Fruit fly (Drosophila melanogaster): ENCODE results near the gene CREG.

CREG gene

DNA sequence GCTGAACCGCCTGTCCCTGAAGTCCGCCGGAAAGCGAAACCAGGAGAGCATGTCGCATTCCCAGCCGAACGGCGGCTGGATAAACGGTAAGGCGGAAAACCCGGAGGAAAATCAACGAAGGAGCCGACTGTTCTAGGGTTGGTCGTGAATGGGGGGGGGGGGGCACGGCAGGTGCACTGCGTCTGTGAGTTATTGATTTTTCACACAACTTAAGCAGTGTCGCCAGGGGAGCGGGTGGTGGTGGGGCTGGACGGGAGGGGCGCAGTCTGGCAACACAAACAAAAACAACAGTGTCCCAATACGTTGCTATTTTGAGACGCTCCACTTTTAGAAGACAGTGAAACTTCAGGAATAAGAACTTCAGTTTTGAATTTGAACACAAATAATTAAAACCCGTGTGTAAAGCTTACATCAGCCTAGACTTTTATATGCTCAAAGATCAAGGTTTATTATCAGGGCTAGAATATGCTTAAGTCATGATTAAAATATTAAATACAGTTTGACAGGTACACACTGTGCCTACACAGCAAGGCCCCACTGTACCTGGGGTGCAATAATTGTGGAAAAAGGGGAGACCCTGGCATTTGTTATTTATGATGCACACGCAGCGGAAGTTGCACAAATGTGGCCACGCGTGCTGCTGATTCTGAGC, 8.1 kb downstream of the CREG start (continued):
- TF ChIP-seq Usf (GFP tag; optimal IDR thresholded peaks at IDR 0.05) (peak; percentile 18), dmrt11E (tag; optimal IDR thresholded peaks at IDR 0.05) (peak; percentile 67), fu2 (GFP tag; optimal IDR thresholded peaks at IDR 0.05) (no peak), CG4617 (GFP tag; optimal IDR thresholded peaks at IDR 0.05; ENCODE audit: borderline replicate concordance) (peak; percentile 2), HLH54F (GFP tag; optimal IDR thresholded peaks at IDR 0.05) (peak; percentile 21), CG10267 (tag; optimal IDR thresholded peaks at IDR 0.05) (peak; percentile 34), CG10543 (GFP tag; optimal IDR thresholded peaks at IDR 0.05) (no peak), CG17328 (GFP tag; IDR thresholded peaks at IDR 0.05) (peak; percentile 84), wdn (GFP tag; IDR thresholded peaks at IDR 0.05) (peak; percentile 27; the same call in 1 of the 2 replicates), CG2889 (GFP tag; IDR thresholded peaks at IDR 0.05) (peak; percentile 61; the same call in 2 of the 3 replicates), BtbVII (GFP tag; optimal IDR thresholded peaks at IDR 0.05) (peak; percentile 42), Dip3 (GFP tag; optimal IDR thresholded peaks at IDR 0.05) (peak; percentile 13), CG17802 (tag; optimal IDR thresholded peaks at IDR 0.05) (peak; percentile 51), caup (GFP tag; optimal IDR thresholded peaks at IDR 0.05; ENCODE audit: severe bottlenecking) (peak; percentile 45), Ptx1 (GFP tag; IDR thresholded peaks at IDR 0.05) (peak; percentile 77), Optix (GFP tag; IDR thresholded peaks at IDR 0.05) (peak; percentile 69; the same call in 2 of the 3 replicates), CG17361 (GFP tag; IDR thresholded peaks at IDR 0.05) (peak; percentile 63; the same call in 2 of the 3 replicates), CG4404 (GFP tag; IDR thresholded peaks at IDR 0.05) (peak; percentile 49; the same call in 1 of the 2 replicates), CG9932 (GFP tag; IDR thresholded peaks at IDR 0.05) (peak; percentile 49), B-H1 (GFP tag; IDR thresholded peaks at IDR 0.05) (peak; percentile 74), H2.0 (GFP tag; IDR thresholded peaks at IDR 0.05) (peak; percentile 80), twi (tag; optimal IDR thresholded peaks at IDR 0.05) (peak; percentile 35), CG9817 (tag; optimal IDR thresholded peaks at IDR 0.05) (peak; percentile 58), CG12155 (GFP tag; optimal IDR thresholded peaks at IDR 0.05) (peak; percentile 41), gt (GFP tag; IDR thresholded peaks at IDR 0.05) (peak; percentile 70), B-H2 (GFP tag; optimal IDR thresholded peaks at IDR 0.05) (no peak), Fer1 (GFP tag; optimal IDR thresholded peaks at IDR 0.05) (peak; percentile 72), CG8944 (GFP tag; optimal IDR thresholded peaks at IDR 0.05) (peak; percentile 32), HLH3B (GFP tag; IDR thresholded peaks at IDR 0.05) (peak; percentile 75), ewg (GFP tag; optimal IDR thresholded peaks at IDR 0.05) (peak; percentile 64), so (GFP tag; IDR thresholded peaks at IDR 0.05) (peak; percentile 73; the same call in 1 of the 3 replicates), bigmax (GFP tag; optimal IDR thresholded peaks at IDR 0.05) (no peak), seq (GFP tag; IDR thresholded peaks at IDR 0.05) (peak; percentile 49; the same call in 1 of the 2 replicates), CG8290 (GFP tag; optimal IDR thresholded peaks at IDR 0.05) (peak; percentile 11), CG8290 (tag; optimal IDR thresholded peaks at IDR 0.05) (peak in 1 of 2 experiments; percentile 63), wek (GFP tag; optimal IDR thresholded peaks at IDR 0.05) (peak; percentile 45), unpg (GFP tag; optimal IDR thresholded peaks at IDR 0.05) (peak; percentile 82), CG11695 (GFP tag; IDR thresholded peaks at IDR 0.05) (peak; percentile 61; the same call in 1 of the 3 replicates), CG6175 (GFP tag; IDR thresholded peaks at IDR 0.05) (no peak), CG11723 (GFP tag; optimal IDR thresholded peaks at IDR 0.05) (peak; percentile 25), CG1647 (GFP tag; optimal IDR thresholded peaks at IDR 0.05) (peak; percentile 23), Xrp1 (GFP tag; IDR thresholded peaks at IDR 0.05) (peak; percentile 86), Xbp1 (GFP tag; optimal IDR thresholded peaks at IDR 0.05) (peak; percentile 71), Abd-B (GFP tag; optimal IDR thresholded peaks at IDR 0.05) (peak; percentile 30), sc (optimal IDR thresholded peaks at IDR 0.05) (no peak), sc (GFP tag; optimal IDR thresholded peaks at IDR 0.05) (peak; percentile 59), btn (GFP tag; optimal IDR thresholded peaks at IDR 0.05) (peak; percentile 2), CG17359 (tag; optimal IDR thresholded peaks at IDR 0.05) (peak; percentile 86), br (optimal IDR thresholded peaks at IDR 0.05) (no peak), ssp (GFP tag; IDR thresholded peaks at IDR 0.05) (peak; percentile 48), CG32772 (GFP tag; IDR thresholded peaks at IDR 0.05) (peak; percentile 69)
